Worm (Caenorhabditis elegans): ENCODE results near the gene Y64G10A.2.

Y64G10A.2 gene

ce11 chrIV:14224912-14225311, 19.3 kb downstream of the Y64G10A.2 start:
- TF ChIP-seq sma-3 (GFP tag; optimal IDR thresholded peaks at IDR 0.05) = peak; percentile 43
- no peak for TF ChIP-seq nhr-21 (tag; optimal IDR thresholded peaks at IDR 0.05)
- TF ChIP-seq nhr-129 (tag; optimal IDR thresholded peaks at IDR 0.05) = peak; percentile 85
- no peak for TF ChIP-seq ceh-16 (tag; optimal IDR thresholded peaks at IDR 0.05)
- peak; percentile 24 for TF ChIP-seq snpc-4 (tag; optimal IDR thresholded peaks at IDR 0.05)
- no peak for TF ChIP-seq egl-27 (tag; optimal IDR thresholded peaks at IDR 0.05)
- TF ChIP-seq unc-55 (GFP tag; optimal IDR thresholded peaks at IDR 0.05) = peak; percentile 43
- peak; percentile 28 for TF ChIP-seq lin-13 (GFP tag; optimal IDR thresholded peaks at IDR 0.05)
- TF ChIP-seq F13H6.1 (tag; optimal IDR thresholded peaks at IDR 0.05) = peak; percentile 23
- TF ChIP-seq ceh-82 (tag; optimal IDR thresholded peaks at IDR 0.05) = no peak
- peak; percentile 21 for TF ChIP-seq gmeb-1 (tag; optimal IDR thresholded peaks at IDR 0.05)
- peak; percentile 2 for TF ChIP-seq lin-11 (tag; optimal IDR thresholded peaks at IDR 0.05)
- TF ChIP-seq crh-2 (tag; optimal IDR thresholded peaks at IDR 0.05) = peak; percentile 24
- no peak for TF ChIP-seq Y55F3AM.14 (GFP tag; optimal IDR thresholded peaks at IDR 0.05)
- TF ChIP-seq sma-9 (GFP tag; optimal IDR thresholded peaks at IDR 0.05) = peak; percentile 32
- TF ChIP-seq sma-9 (tag; optimal IDR thresholded peaks at IDR 0.05) = no peak
- TF ChIP-seq elt-3 (tag; optimal IDR thresholded peaks at IDR 0.05) = no peak
- no peak for TF ChIP-seq ama-1 (optimal IDR thresholded peaks at IDR 0.05)

- TF ChIP-seq nhr-25 (tag; optimal IDR thresholded peaks at IDR 0.05) (peak; percentile 41), crh-2 (tag; optimal IDR thresholded peaks at IDR 0.05) (no peak), fos-1 (tag; optimal IDR thresholded peaks at IDR 0.05) (peak; percentile 1), unc-55 (GFP tag; optimal IDR thresholded peaks at IDR 0.05) (no peak), unc-39 (tag; optimal IDR thresholded peaks at IDR 0.05) (no peak), Y55F3AM.14 (GFP tag; optimal IDR thresholded peaks at IDR 0.05) (no peak), nhr-10 (tag; optimal IDR thresholded peaks at IDR 0.05) (no peak), nhr-21 (tag; optimal IDR thresholded peaks at IDR 0.05) (no peak), ama-1 (optimal IDR thresholded peaks at IDR 0.05) (peak; percentile 40), elt-1 (tag; optimal IDR thresholded peaks at IDR 0.05) (peak; percentile 15), ceh-16 (tag; optimal IDR thresholded peaks at IDR 0.05) (no peak), dmd-4 (tag; optimal IDR thresholded peaks at IDR 0.05) (no peak), sem-4 (tag; optimal IDR thresholded peaks at IDR 0.05) (no peak), lsy-2 (tag; optimal IDR thresholded peaks at IDR 0.05) (peak in 1 of 2 experiments; percentile 51), C34F6.9 (tag; optimal IDR thresholded peaks at IDR 0.05) (peak; percentile 15), aly-2 (tag; optimal IDR thresholded peaks at IDR 0.05) (no peak), nhr-77 (tag; optimal IDR thresholded peaks at IDR 0.05) (no peak), zag-1 (tag; optimal IDR thresholded peaks at IDR 0.05) (no peak), F13H6.1 (tag; optimal IDR thresholded peaks at IDR 0.05) (peak; percentile 10), lin-11 (tag; optimal IDR thresholded peaks at IDR 0.05) (no peak), sma-9 (GFP tag; optimal IDR thresholded peaks at IDR 0.05) (peak; percentile 71), sma-9 (tag; optimal IDR thresholded peaks at IDR 0.05) (no peak), nhr-129 (tag; optimal IDR thresholded peaks at IDR 0.05) (peak; percentile 95), skn-1 (tag; optimal IDR thresholded peaks at IDR 0.05) (no peak), gmeb-1 (tag; optimal IDR thresholded peaks at IDR 0.05) (peak; percentile 36)
These were observed 24.5 kb downstream of the Y64G10A.2 start, which contains the start of gene sqrd-1 for ce11 chrIV:14219714-14220113. Gene sqrd-1 (plus strand): TSS chrIV:14219871.

ce11 chrIV:14215777-14216176, 28.5 kb downstream of the Y64G10A.2 start:
- TF ChIP-seq lin-39 (tag; optimal IDR thresholded peaks at IDR 0.05) (no peak), ama-1 (optimal IDR thresholded peaks at IDR 0.05) (no peak), lin-11 (tag; optimal IDR thresholded peaks at IDR 0.05) (no peak), nhr-6 (tag; optimal IDR thresholded peaks at IDR 0.05) (no peak), nhr-77 (tag; optimal IDR thresholded peaks at IDR 0.05) (no peak), ztf-11 (tag; optimal IDR thresholded peaks at IDR 0.05) (no peak), mbf-1 (tag; optimal IDR thresholded peaks at IDR 0.05) (no peak), nhr-21 (tag; optimal IDR thresholded peaks at IDR 0.05) (no peak), ceh-82 (tag; optimal IDR thresholded peaks at IDR 0.05) (no peak), ztf-4 (tag; optimal IDR thresholded peaks at IDR 0.05) (no peak)

- TF ChIP-seq blmp-1 (tag; optimal IDR thresholded peaks at IDR 0.05; ENCODE audit: insufficient read depth) (no peak), snpc-4 (tag; optimal IDR thresholded peaks at IDR 0.05) (no peak), nhr-12 (tag; optimal IDR thresholded peaks at IDR 0.05) (no peak), mab-5 (tag; optimal IDR thresholded peaks at IDR 0.05) (no peak), crh-2 (tag; optimal IDR thresholded peaks at IDR 0.05) (no peak), sma-3 (GFP tag; optimal IDR thresholded peaks at IDR 0.05) (no peak), nhr-25 (tag; optimal IDR thresholded peaks at IDR 0.05) (no peak), F13H6.1 (tag; optimal IDR thresholded peaks at IDR 0.05) (no peak)
These were observed 41.1 kb downstream of the Y64G10A.2 start, which contains the start of gene F02H6.3 for ce11 chrIV:14203162-14203561. Gene F02H6.3 (plus strand): TSS chrIV:14203427.
